1 worm cellular context compared by ENCODE assay signal in the genomic region with DNA sequence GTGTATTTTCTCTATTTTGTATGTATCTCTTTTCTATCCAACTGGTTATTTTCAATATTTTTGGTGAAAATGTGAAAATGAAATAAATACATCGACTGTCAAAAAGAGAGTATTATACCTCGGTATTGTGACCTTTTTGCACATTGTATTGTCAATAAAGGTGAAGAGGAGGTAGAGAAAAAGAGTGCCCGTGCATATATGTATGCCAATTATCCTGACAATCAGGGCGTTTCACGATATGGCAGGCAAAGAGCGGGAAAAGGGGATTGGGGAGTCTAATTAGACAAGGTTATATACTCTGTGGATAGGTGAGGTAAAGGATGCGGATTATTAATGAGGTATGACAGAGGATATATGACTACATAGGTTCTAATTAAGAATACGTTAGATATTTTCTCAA.
TF ChIP-seq lines count a peak whose summit lies in the region.

No protein-coding gene starts in this region.

TF ChIP-seq in whole organism, L1 larva, 84 proteins besides CTCF, POLR2A, EP300 and RAD21 (continued from another document):
- no peak for TF ChIP-seq elt-2 (tag; optimal IDR thresholded peaks at IDR 0.05; lab: Kevin White, UChicago)
- TF ChIP-seq egl-13 (tag; optimal IDR thresholded peaks at IDR 0.05; lab: Kevin White, UChicago) = no peak
- no peak for TF ChIP-seq ets-5 (GFP tag; IDR thresholded peaks at IDR 0.05; lab: Robert Waterston, UW)
- TF ChIP-seq dsc-1 (tag; optimal IDR thresholded peaks at IDR 0.05; lab: Kevin White, UChicago) = peak; percentile 28
- no peak for TF ChIP-seq ceh-90 (tag; optimal IDR thresholded peaks at IDR 0.05; lab: Kevin White, UChicago)
- TF ChIP-seq lin-14 (GFP tag; optimal IDR thresholded peaks at IDR 0.05; lab: Kevin White, UChicago) = peak; percentile 5
